Fruit fly (Drosophila melanogaster) whole organism, embryonic: Measurements from ENCODE around the gene CG3117.

Source experiments
- Antp ChIP-seq: fragments of 200-800 bp; sonication (Bioruptor generic); optimal IDR thresholded peaks from 3 replicates; lab custom pipeline; 2016; ENCODE audit warnings: missing biosample characterization, missing genetic modification characterization
- Atf3 ChIP-seq: fragments of 200-800 bp; sonication (Bioruptor generic); optimal IDR thresholded peaks from 3 replicates; lab custom pipeline; 2016; ENCODE audit warnings: missing biosample characterization, missing genetic modification characterization
- Bdp1 ChIP-seq: fragments of 200-800 bp; sonication (Bioruptor generic); optimal IDR thresholded peaks from 3 replicates; lab custom pipeline; 2016; ENCODE audit warnings: missing biosample characterization, missing genetic modification characterization
- Blimp-1 ChIP-seq: fragments of 200-800 bp; sonication (Bioruptor generic); optimal IDR thresholded peaks from 3 replicates; lab custom pipeline; 2018; ENCODE audit warnings: missing biosample characterization, missing genetic modification characterization, mild to moderate bottlenecking, moderate library complexity, missing genetic modification reagents
- C15 ChIP-seq: fragments of 200-800 bp; sonication (Bioruptor generic); IDR thresholded peaks from 3 replicates; pipeline ENCODE4 v1.3.6; 2022; ENCODE audit warnings: missing biosample characterization, missing genetic modification characterization
- CG11085 ChIP-seq: fragments of 200-800 bp; sonication (Bioruptor generic); IDR thresholded peaks from 2 replicates; pipeline ENCODE4 v1.3.6; 2022; ENCODE audit warnings: missing biosample characterization, missing genetic modification characterization
- CG11093 ChIP-seq: fragments of 200-800 bp; sonication (Bioruptor generic); IDR thresholded peaks from 3 replicates; pipeline ENCODE4 v1.3.6; 2022; ENCODE audit warnings: missing biosample characterization, missing genetic modification characterization
- CG12769 ChIP-seq: fragments of 200-800 bp; sonication (Bioruptor generic); optimal IDR thresholded peaks from 2 replicates; lab custom pipeline; 2019; ENCODE audit warnings: missing biosample characterization, mild to moderate bottlenecking, missing genetic modification characterization, moderate library complexity
- CG13894 ChIP-seq: fragments of 200-800 bp; sonication (Bioruptor generic); optimal IDR thresholded peaks from 3 replicates; lab custom pipeline; 2018; ENCODE audit warnings: missing biosample characterization, mild to moderate bottlenecking, missing genetic modification characterization, moderate library complexity
- CG14710 ChIP-seq: fragments of 200-800 bp; sonication (Bioruptor generic); optimal IDR thresholded peaks from 3 replicates; lab custom pipeline; 2019; ENCODE audit warnings: missing biosample characterization, mild to moderate bottlenecking, missing genetic modification characterization, moderate library complexity
- CG15011 ChIP-seq: fragments of 200-800 bp; sonication (Bioruptor generic); optimal IDR thresholded peaks from 3 replicates; lab custom pipeline; 2018; ENCODE audit warnings: missing biosample characterization, mild to moderate bottlenecking, missing genetic modification characterization
- CG15269 ChIP-seq: fragments of 200-800 bp; sonication (Bioruptor generic); optimal IDR thresholded peaks from 2 replicates; lab custom pipeline; 2018; ENCODE audit warnings: missing biosample characterization, mild to moderate bottlenecking, missing genetic modification characterization, moderate library complexity
- CG16813 ChIP-seq: fragments of 200-800 bp; sonication (Bioruptor generic); IDR thresholded peaks from 3 replicates; pipeline ENCODE4 v1.3.6; 2022; ENCODE audit warnings: missing biosample characterization, missing genetic modification characterization; ENCODE audit not compliant: partially characterized antibody
- CG17328 ChIP-seq: fragments of 200-800 bp; sonication (Bioruptor generic); IDR thresholded peaks from 2 replicates; pipeline ENCODE4 v1.3.6; 2022; ENCODE audit warnings: missing biosample characterization, missing genetic modification characterization
- CG17385 ChIP-seq: fragments of 200-800 bp; sonication (Bioruptor generic); optimal IDR thresholded peaks from 3 replicates; lab custom pipeline; 2018; ENCODE audit warnings: missing biosample characterization, mild to moderate bottlenecking, missing genetic modification characterization
- CG17829 ChIP-seq: fragments of 200-800 bp; optimal IDR thresholded peaks from 2 replicates; lab custom pipeline; 2019; ENCODE audit warnings: missing biosample characterization, mild to moderate bottlenecking, missing genetic modification characterization, moderate library complexity
- CG2116 ChIP-seq: fragments of 200-800 bp; sonication (Bioruptor generic); optimal IDR thresholded peaks from 3 replicates; lab custom pipeline; 2018; ENCODE audit warnings: missing biosample characterization, mild to moderate bottlenecking, missing genetic modification characterization
- CG31441 ChIP-seq: fragments of 200-800 bp; sonication (Bioruptor generic); IDR thresholded peaks from 2 replicates; pipeline ENCODE4 v1.3.6; 2022; ENCODE audit warnings: missing biosample characterization, missing genetic modification characterization
- CG3281 ChIP-seq: fragments of 200-800 bp; sonication (Bioruptor generic); optimal IDR thresholded peaks from 3 replicates; lab custom pipeline; 2017; ENCODE audit warnings: missing biosample characterization, mild to moderate bottlenecking, missing genetic modification characterization
- CG6254 ChIP-seq: fragments of 200-800 bp; sonication (Bioruptor generic); optimal IDR thresholded peaks from 3 replicates; lab custom pipeline; 2017; ENCODE audit warnings: mild to moderate bottlenecking, missing biosample characterization, missing genetic modification reagents, missing genetic modification characterization
- CG6272 ChIP-seq: fragments of 200-800 bp; sonication (Bioruptor generic); IDR thresholded peaks from 2 replicates; pipeline ENCODE4 v1.3.6; 2022; ENCODE audit warnings: missing biosample characterization, missing genetic modification characterization
- CG6654 ChIP-seq: fragments of 200-800 bp; sonication (Bioruptor generic); optimal IDR thresholded peaks from 2 replicates; lab custom pipeline; 2017; ENCODE audit warnings: missing biosample characterization, mild to moderate bottlenecking, missing genetic modification characterization
- CG9215 ChIP-seq: fragments of 200-800 bp; sonication (Bioruptor generic); IDR thresholded peaks from 2 replicates; pipeline ENCODE4 v1.3.6; 2022; ENCODE audit warnings: missing biosample characterization, missing genetic modification characterization
- D19B ChIP-seq: fragments of 200-800 bp; sonication (Bioruptor generic); optimal IDR thresholded peaks from 2 replicates; lab custom pipeline; 2017; ENCODE audit warnings: missing biosample characterization, mild to moderate bottlenecking, missing genetic modification characterization
- Deaf1 ChIP-seq: fragments of 200-800 bp; optimal IDR thresholded peaks from 3 replicates; lab custom pipeline; 2019; ENCODE audit warnings: missing biosample characterization, mild to moderate bottlenecking, missing genetic modification characterization, moderate library complexity
- Gsc ChIP-seq: fragments of 200-800 bp; sonication (Bioruptor generic); IDR thresholded peaks from 2 replicates; pipeline ENCODE4 v1.3.6; 2022; ENCODE audit warnings: missing biosample characterization, missing genetic modification characterization
- Nf-YA ChIP-seq: fragments of 200-800 bp; sonication (Bioruptor generic); IDR thresholded peaks from 2 replicates; pipeline ENCODE4 v1.3.6; 2022; ENCODE audit warnings: missing biosample characterization, missing genetic modification characterization
- Poxn ChIP-seq: fragments of 200-800 bp; sonication (Bioruptor generic); IDR thresholded peaks from 2 replicates; pipeline ENCODE4 v1.3.6; 2022; ENCODE audit warnings: missing biosample characterization, missing genetic modification characterization
- Ravus ChIP-seq: fragments of 200-800 bp; sonication (Bioruptor generic); IDR thresholded peaks from 2 replicates; pipeline ENCODE4 v1.3.6; 2022; ENCODE audit warnings: missing biosample characterization, missing genetic modification characterization
- Sry-δ ChIP-seq: fragments of 200-800 bp; sonication (Bioruptor generic); optimal IDR thresholded peaks from 2 replicates; lab custom pipeline; 2016; ENCODE audit warnings: missing biosample characterization, missing genetic modification characterization
- Ssrp ChIP-seq: fragments of 200-800 bp; sonication (Bioruptor generic); optimal IDR thresholded peaks from 2 replicates; lab custom pipeline; 2018; ENCODE audit warnings: missing biosample characterization, mild to moderate bottlenecking, missing genetic modification characterization, moderate library complexity
- Vsx1 ChIP-seq: fragments of 200-800 bp; sonication (Bioruptor generic); optimal IDR thresholded peaks from 2 replicates; lab custom pipeline; 2017; ENCODE audit warnings: missing biosample characterization, mild to moderate bottlenecking, missing genetic modification characterization, missing genetic modification reagents
- Xbp1 ChIP-seq: fragments of 200-800 bp; sonication (Bioruptor generic); optimal IDR thresholded peaks from 3 replicates; lab custom pipeline; 2016; ENCODE audit warnings: missing biosample characterization, mild to moderate bottlenecking, missing genetic modification characterization
- abd-A ChIP-seq: fragments of 200-800 bp; sonication (Bioruptor generic); optimal IDR thresholded peaks from 3 replicates; lab custom pipeline; 2019; ENCODE audit warnings: missing biosample characterization, mild to moderate bottlenecking, missing genetic modification characterization, moderate library complexity
- chinmo ChIP-seq: fragments of 200-800 bp; sonication (Bioruptor generic); IDR thresholded peaks from 4 replicates; pipeline ENCODE4 v1.3.6; 2022; ENCODE audit warnings: missing biosample characterization, missing genetic modification characterization; ENCODE audit not compliant: partially characterized antibody
- chn ChIP-seq: fragments of 200-800 bp; sonication (Bioruptor generic); optimal IDR thresholded peaks from 2 replicates; lab custom pipeline; 2016; ENCODE audit warnings: missing biosample characterization, missing genetic modification characterization
- dmrt11E ChIP-seq: fragments of 200-800 bp; sonication (Bioruptor generic); optimal IDR thresholded peaks from 3 replicates; lab custom pipeline; 2018; ENCODE audit warnings: missing biosample characterization, mild to moderate bottlenecking, missing genetic modification characterization, moderate library complexity
- eve ChIP-seq, 2 experiments: fragments of >200 bp; optimal IDR thresholded peaks; 2 replicates each; lab custom pipeline; 2017; ENCODE audit warnings: missing biosample characterization in 2 of 2, missing genetic modification characterization in 2 of 2
- fd96Cb ChIP-seq: fragments of 200-800 bp; sonication (Bioruptor generic); optimal IDR thresholded peaks from 2 replicates; lab custom pipeline; 2018; ENCODE audit warnings: missing biosample characterization, mild to moderate bottlenecking, missing genetic modification characterization, moderate library complexity
- grn ChIP-seq: fragments of 200-800 bp; sonication (Bioruptor generic); optimal IDR thresholded peaks from 3 replicates; lab custom pipeline; 2017; ENCODE audit warnings: missing biosample characterization, missing genetic modification characterization
- her ChIP-seq: fragments of 200-800 bp; sonication (Bioruptor generic); optimal IDR thresholded peaks from 2 replicates; lab custom pipeline; 2016; ENCODE audit warnings: missing biosample characterization, missing genetic modification characterization
- ind ChIP-seq: fragments of 200-800 bp; sonication (Bioruptor generic); optimal IDR thresholded peaks from 3 replicates; lab custom pipeline; 2016; ENCODE audit warnings: missing biosample characterization, missing genetic modification characterization
- nerfin-1 ChIP-seq: fragments of 200-800 bp; sonication (Bioruptor generic); optimal IDR thresholded peaks from 3 replicates; lab custom pipeline; 2019; ENCODE audit warnings: missing biosample characterization, mild to moderate bottlenecking, missing genetic modification characterization, moderate library complexity
- pita ChIP-seq: fragments of 200-800 bp; sonication (Bioruptor generic); optimal IDR thresholded peaks from 2 replicates; lab custom pipeline; 2017; ENCODE audit warnings: missing biosample characterization, mild to moderate bottlenecking, missing genetic modification characterization
- row ChIP-seq: fragments of 200-800 bp; sonication (Bioruptor generic); IDR thresholded peaks from 3 replicates; pipeline ENCODE4 v1.3.6; 2022; ENCODE audit warnings: missing biosample characterization, missing genetic modification characterization
- sd ChIP-seq: fragments of 200-800 bp; sonication (Bioruptor generic); optimal IDR thresholded peaks from 3 replicates; lab custom pipeline; 2018; ENCODE audit warnings: missing biosample characterization, mild to moderate bottlenecking, missing genetic modification characterization, moderate library complexity
- seq ChIP-seq: fragments of 200-800 bp; sonication (Bioruptor generic); IDR thresholded peaks from 2 replicates; pipeline ENCODE4 v1.3.6; 2022; ENCODE audit warnings: missing biosample characterization, missing genetic modification characterization
- vvl ChIP-seq: fragments of 200-800 bp; sonication (Bioruptor generic); IDR thresholded peaks from 2 replicates; pipeline ENCODE4 v1.3.6; 2022; ENCODE audit warnings: missing biosample characterization, missing genetic modification characterization

Gene CG3117

dm6 chr2L:2837742-2838461 lies 9.1 kb downstream of the CG3117 start, which contains the start of the genes CG3119 and Cpr23B:
Gene CG3119 (minus strand): TSS chr2L:2837833.
Gene Cpr23B (plus strand): TSS chr2L:2838411.
- TF ChIP-seq Ravus (GFP tag; lab: Robert Waterston, UW) (no peak), chn (GFP tag; lab: Kevin White, UChicago) (no peak), chinmo (peak; percentile 51; the same call in 1 of the 4 replicates), Ssrp (tag; lab: Kevin White, UChicago) (no peak), grn (GFP tag; lab: Kevin White, UChicago) (peak; percentile 85), Deaf1 (tag; lab: Kevin White, UChicago) (peak; percentile 44), CG15011 (GFP tag; lab: Kevin White, UChicago) (no peak), CG13894 (tag; lab: Kevin White, UChicago) (peak; percentile 12), vvl (peak; percentile 29; the same call in 1 of the 2 replicates), CG12769 (peak; percentile 79), Blimp-1 (GFP tag; lab: Kevin White, UChicago) (peak; percentile 56), abd-A (peak; percentile 40)
- TF ChIP-seq, all 482 proteins: peak for 8

dm6 chr2L:2830341-2830800 lies 16.6 kb downstream of the CG3117 start:
- TF ChIP-seq CG2116 (GFP tag; lab: Kevin White, UChicago) = peak; percentile 62
- TF ChIP-seq Sry-δ (GFP tag; lab: Kevin White, UChicago) = peak; percentile 8
- TF ChIP-seq Nf-YA = peak; percentile 47
- TF ChIP-seq fd96Cb (tag; lab: Kevin White, UChicago) = peak; percentile 89
- no peak; the same call in none of the 2 replicates for TF ChIP-seq CG17328 (GFP tag; lab: Robert Waterston, UW)
- TF ChIP-seq ind (GFP tag; lab: Kevin White, UChicago) = peak; percentile 79
- no peak for TF ChIP-seq CG16813 (GFP tag; lab: Robert Waterston, UW)
- no peak for TF ChIP-seq Atf3 (GFP tag; lab: Kevin White, UChicago)
- TF ChIP-seq eve (GFP tag; optimal IDR thresholded peaks at IDR 0.05; lab: Kevin White, UChicago) = peak in 1 of 2 experiments; percentile 97
- TF ChIP-seq pita (GFP tag; lab: Kevin White, UChicago) = no peak
- TF ChIP-seq C15 (GFP tag; lab: Robert Waterston, UW) = peak; percentile 62; the same call in 1 of the 3 replicates
- TF ChIP-seq row (GFP tag; lab: Robert Waterston, UW) = peak; percentile 82
- peak; percentile 44 for TF ChIP-seq sd (tag; lab: Kevin White, UChicago)
- no peak for TF ChIP-seq her (GFP tag; lab: Kevin White, UChicago)
- TF ChIP-seq Poxn (GFP tag; lab: Robert Waterston, UW) = peak; percentile 5; the same call in 1 of the 2 replicates
- TF ChIP-seq Xbp1 (GFP tag; lab: Kevin White, UChicago) = peak; percentile 87
- peak; percentile 78 for TF ChIP-seq seq (GFP tag; lab: Robert Waterston, UW)
- peak; percentile 41; the same call in 1 of the 2 replicates for TF ChIP-seq CG11085 (GFP tag; lab: Robert Waterston, UW)
- peak; percentile 88 for TF ChIP-seq CG17385 (GFP tag; lab: Kevin White, UChicago)
- TF ChIP-seq D19B (GFP tag; lab: Kevin White, UChicago) = peak; percentile 71
- peak; percentile 38 for TF ChIP-seq Bdp1 (GFP tag; lab: Kevin White, UChicago)
- TF ChIP-seq dmrt11E (tag; lab: Kevin White, UChicago) = peak; percentile 94
- TF ChIP-seq CG6654 (GFP tag; lab: Kevin White, UChicago) = peak; percentile 72
- peak; percentile 77 for TF ChIP-seq Vsx1 (GFP tag; lab: Kevin White, UChicago)
- peak; percentile 90 for TF ChIP-seq CG3281 (GFP tag; lab: Kevin White, UChicago)
- TF ChIP-seq CG31441 = peak; percentile 94
- peak; percentile 87 for TF ChIP-seq nerfin-1 (tag; lab: Kevin White, UChicago)
- peak; percentile 94 for TF ChIP-seq CG14710 (tag; lab: Kevin White, UChicago)
- peak; percentile 78 for TF ChIP-seq CG9215 (GFP tag; lab: Robert Waterston, UW)
- TF ChIP-seq CG17829 = peak; percentile 93
- peak; percentile 7 for TF ChIP-seq Antp (GFP tag; lab: Kevin White, UChicago)
- TF ChIP-seq CG6254 = peak; percentile 86
- no peak for TF ChIP-seq Gsc (GFP tag; lab: Robert Waterston, UW)
- peak; percentile 73 for TF ChIP-seq CG6272 (GFP tag; lab: Robert Waterston, UW)
- peak; percentile 74; the same call in 2 of the 3 replicates for TF ChIP-seq CG11093 (GFP tag; lab: Robert Waterston, UW)
- peak; percentile 88 for TF ChIP-seq CG15269 (tag; lab: Kevin White, UChicago)
